Fruit fly (Drosophila melanogaster): Measurements from ENCODE around the gene Rgl.

DNA sequence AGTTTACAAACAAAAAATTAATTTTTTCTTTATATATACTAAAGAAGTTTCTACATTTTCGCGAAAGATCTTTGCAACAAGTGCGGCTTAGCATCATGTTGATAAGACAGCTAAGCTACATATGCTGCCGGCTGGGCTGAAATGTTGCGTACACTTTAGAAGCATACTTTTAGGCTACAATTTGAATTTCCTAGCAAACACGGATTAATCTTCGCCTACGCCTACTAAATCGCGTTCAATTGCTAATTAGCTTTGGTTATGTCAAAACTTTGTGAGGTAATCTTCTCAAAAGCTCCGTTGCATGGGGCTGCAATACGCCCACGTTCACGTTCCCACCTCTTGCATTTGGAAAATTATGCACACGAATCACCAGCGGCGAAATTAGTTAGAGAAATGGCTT is 48.2 kb downstream of the Rgl start:
- no peak for TF ChIP-seq CG1620 (GFP tag; optimal IDR thresholded peaks at IDR 0.05)
- no peak for TF ChIP-seq CG7045 (GFP tag; optimal IDR thresholded peaks at IDR 0.05)
- no peak for TF ChIP-seq Crg-1 (GFP tag; optimal IDR thresholded peaks at IDR 0.05)
- no peak for TF ChIP-seq Hr96 (GFP tag; optimal IDR thresholded peaks at IDR 0.05)
- no peak for TF ChIP-seq CG5204 (GFP tag; optimal IDR thresholded peaks at IDR 0.05)
- TF ChIP-seq CG14711 (tag; optimal IDR thresholded peaks at IDR 0.05) = no peak
- TF ChIP-seq kay (GFP tag; ENCODE audit: borderline replicate concordance) = no peak
- TF ChIP-seq tj (GFP tag; optimal IDR thresholded peaks at IDR 0.05) = no peak
- TF ChIP-seq Mnt (GFP tag; optimal IDR thresholded peaks at IDR 0.05) = no peak
- no peak for TF ChIP-seq CG11617 (GFP tag; optimal IDR thresholded peaks at IDR 0.05)
- no peak for TF ChIP-seq pad (GFP tag; optimal IDR thresholded peaks at IDR 0.05)
- TF ChIP-seq toe (GFP tag; optimal IDR thresholded peaks at IDR 0.05) = no peak

Data from whole organism, adult.